Fruit fly (Drosophila melanogaster) whole organism, embryonic: Measurements from ENCODE around the gene CG10252.

ENCODE experiments used
- Atf6 ChIP-seq: fragments of 200-800 bp; sonication (Bioruptor generic); IDR thresholded peaks from 2 replicates; pipeline ENCODE4 v1.3.6; 2022; ENCODE audit warnings: missing biosample characterization, missing genetic modification characterization
- CG10267 ChIP-seq: fragments of 200-800 bp; sonication (Bioruptor generic); optimal IDR thresholded peaks from 2 replicates; lab custom pipeline; 2018; ENCODE audit warnings: missing biosample characterization, mild to moderate bottlenecking, missing genetic modification characterization, moderate library complexity
- CG10366 ChIP-seq: fragments of 200-800 bp; sonication (Bioruptor generic); IDR thresholded peaks from 2 replicates; pipeline ENCODE4 v1.3.6; 2022; ENCODE audit warnings: missing biosample characterization, missing genetic modification characterization
- CG11398 ChIP-seq: fragments of 200-800 bp; sonication (Bioruptor generic); optimal IDR thresholded peaks from 2 replicates; lab custom pipeline; 2016; ENCODE audit warnings: missing biosample characterization, missing genetic modification characterization
- CG11696 ChIP-seq: fragments of 200-800 bp; sonication (Bioruptor generic); IDR thresholded peaks from 2 replicates; pipeline ENCODE4 v1.3.6; 2022; ENCODE audit warnings: missing biosample characterization, missing genetic modification characterization
- CG15514 ChIP-seq: fragments of 200-800 bp; sonication (Bioruptor generic); optimal IDR thresholded peaks from 3 replicates; lab custom pipeline; 2017; ENCODE audit warnings: missing biosample characterization, missing genetic modification characterization, mild to moderate bottlenecking, moderate library complexity, missing genetic modification reagents
- CG15601 ChIP-seq: fragments of 200-800 bp; sonication (Bioruptor generic); optimal IDR thresholded peaks from 3 replicates; lab custom pipeline; 2019; ENCODE audit warnings: missing biosample characterization, mild to moderate bottlenecking, missing genetic modification characterization, moderate library complexity
- CG17802 ChIP-seq: fragments of 200-800 bp; sonication (Bioruptor generic); optimal IDR thresholded peaks from 2 replicates; lab custom pipeline; 2018; ENCODE audit warnings: missing biosample characterization, mild to moderate bottlenecking, missing genetic modification characterization, moderate library complexity
- CG18619 ChIP-seq: fragments of 200-800 bp; sonication (Bioruptor generic); optimal IDR thresholded peaks from 3 replicates; lab custom pipeline; 2017; ENCODE audit warnings: missing biosample characterization, mild to moderate bottlenecking, missing genetic modification characterization
- CG30020 ChIP-seq: fragments of 200-800 bp; optimal IDR thresholded peaks from 2 replicates; lab custom pipeline; 2019; ENCODE audit warnings: missing biosample characterization, mild to moderate bottlenecking, missing genetic modification characterization, moderate library complexity
- CG30403 ChIP-seq: fragments of 200-800 bp; sonication (Bioruptor generic); optimal IDR thresholded peaks from 3 replicates; lab custom pipeline; 2016; ENCODE audit warnings: missing biosample characterization, missing genetic modification characterization
- CG33557 ChIP-seq: fragments of 200-800 bp; sonication (Bioruptor generic); optimal IDR thresholded peaks from 2 replicates; lab custom pipeline; 2019; ENCODE audit warnings: missing biosample characterization, mild to moderate bottlenecking, missing genetic modification characterization, moderate library complexity
- CG4282 ChIP-seq: fragments of 200-800 bp; sonication (Bioruptor generic); optimal IDR thresholded peaks from 2 replicates; lab custom pipeline; 2016; ENCODE audit warnings: missing biosample characterization, missing genetic modification characterization
- CG4328 ChIP-seq: fragments of 200-800 bp; sonication (Bioruptor generic); optimal IDR thresholded peaks from 3 replicates; lab custom pipeline; 2017; ENCODE audit warnings: missing biosample characterization, missing genetic modification reagents, missing genetic modification characterization
- CG4707 ChIP-seq: fragments of 200-800 bp; sonication (Bioruptor generic); optimal IDR thresholded peaks from 2 replicates; lab custom pipeline; 2018; ENCODE audit warnings: missing biosample characterization, mild to moderate bottlenecking, missing genetic modification characterization, moderate library complexity
- CG5245 ChIP-seq: fragments of 200-800 bp; sonication (Bioruptor generic); optimal IDR thresholded peaks from 3 replicates; lab custom pipeline; 2016; ENCODE audit warnings: missing biosample characterization, missing genetic modification characterization
- CG6175 ChIP-seq: fragments of 200-800 bp; sonication (Bioruptor generic); IDR thresholded peaks from 3 replicates; pipeline ENCODE4 v1.3.6; 2022; ENCODE audit warnings: missing biosample characterization, missing genetic modification characterization
- CG7372 ChIP-seq: fragments of 200-800 bp; sonication (Bioruptor generic); IDR thresholded peaks from 2 replicates; pipeline ENCODE4 v1.3.6; 2022; ENCODE audit warnings: missing biosample characterization, missing genetic modification characterization
- Chrac-16 ChIP-seq: fragments of 200-800 bp; sonication (Bioruptor generic); optimal IDR thresholded peaks from 3 replicates; lab custom pipeline; 2016; ENCODE audit warnings: missing biosample characterization, missing genetic modification characterization
- D19A ChIP-seq: fragments of 200-800 bp; optimal IDR thresholded peaks from 3 replicates; lab custom pipeline; 2019; ENCODE audit warnings: missing biosample characterization, mild to moderate bottlenecking, missing genetic modification characterization, moderate library complexity
- D19B ChIP-seq: fragments of 200-800 bp; sonication (Bioruptor generic); optimal IDR thresholded peaks from 2 replicates; lab custom pipeline; 2017; ENCODE audit warnings: missing biosample characterization, mild to moderate bottlenecking, missing genetic modification characterization
- Dek ChIP-seq: fragments of 200-800 bp; sonication (Bioruptor generic); optimal IDR thresholded peaks from 3 replicates; lab custom pipeline; 2019; ENCODE audit warnings: missing biosample characterization, mild to moderate bottlenecking, missing genetic modification characterization, moderate library complexity
- Dfd ChIP-seq, 2 experiments: fragments of >200 bp; optimal IDR thresholded peaks; 2 replicates each; lab custom pipeline; 2017; ENCODE audit warnings: missing biosample characterization in 2 of 2, missing genetic modification characterization in 2 of 2
- Dip3 ChIP-seq: fragments of 200-800 bp; sonication (Bioruptor generic); optimal IDR thresholded peaks from 3 replicates; lab custom pipeline; 2016; ENCODE audit warnings: missing biosample characterization, missing genetic modification characterization
- GATAe ChIP-seq: fragments of 200-800 bp; sonication (Bioruptor generic); conservative IDR thresholded peaks from 2 replicates; pipeline ENCODE4 v1.3.6; 2022; ENCODE audit warnings: missing biosample characterization, missing genetic modification characterization
- Gug ChIP-seq: fragments of 200-800 bp; sonication (Bioruptor generic); IDR thresholded peaks from 4 replicates; pipeline ENCODE4 v1.3.6; 2022; ENCODE audit warnings: missing biosample characterization, missing genetic modification characterization
- HLH3B ChIP-seq: fragments of 200-800 bp; sonication (Bioruptor generic); IDR thresholded peaks from 2 replicates; pipeline ENCODE4 v1.3.6; 2022; ENCODE audit warnings: missing biosample characterization, missing genetic modification characterization
- HLH4C ChIP-seq: fragments of 200-800 bp; sonication (Bioruptor generic); IDR thresholded peaks from 3 replicates; pipeline ENCODE4 v1.3.6; 2022; ENCODE audit warnings: missing biosample characterization, missing genetic modification characterization; ENCODE audit not compliant: partially characterized antibody
- Jarid2 ChIP-seq: fragments of 200-800 bp; sonication (Bioruptor generic); optimal IDR thresholded peaks from 3 replicates; lab custom pipeline; 2017; ENCODE audit warnings: mild to moderate bottlenecking, missing biosample characterization, missing genetic modification reagents, missing genetic modification characterization
- MTF-1 ChIP-seq: fragments of 200-800 bp; sonication (Bioruptor generic); optimal IDR thresholded peaks from 2 replicates; lab custom pipeline; 2018; ENCODE audit warnings: missing biosample characterization, mild to moderate bottlenecking, missing genetic modification characterization, borderline replicate concordance
- Myb ChIP-seq: fragments of 200-800 bp; sonication (Bioruptor generic); optimal IDR thresholded peaks from 2 replicates; lab custom pipeline; 2016; ENCODE audit warnings: missing biosample characterization, missing genetic modification characterization
- NC2β ChIP-seq: fragments of 200-800 bp; sonication (Bioruptor generic); optimal IDR thresholded peaks from 2 replicates; lab custom pipeline; 2016; ENCODE audit warnings: missing biosample characterization, missing genetic modification characterization
- NfI ChIP-seq: fragments of 200-800 bp; sonication (Bioruptor generic); optimal IDR thresholded peaks from 3 replicates; lab custom pipeline; 2018; ENCODE audit warnings: missing biosample characterization, mild to moderate bottlenecking, missing genetic modification characterization, moderate library complexity
- Poxn ChIP-seq: fragments of 200-800 bp; sonication (Bioruptor generic); IDR thresholded peaks from 2 replicates; pipeline ENCODE4 v1.3.6; 2022; ENCODE audit warnings: missing biosample characterization, missing genetic modification characterization
- Xbp1 ChIP-seq: fragments of 200-800 bp; sonication (Bioruptor generic); optimal IDR thresholded peaks from 3 replicates; lab custom pipeline; 2016; ENCODE audit warnings: missing biosample characterization, mild to moderate bottlenecking, missing genetic modification characterization
- Xrp1 ChIP-seq: fragments of 200-800 bp; sonication (Bioruptor generic); IDR thresholded peaks from 2 replicates; pipeline ENCODE4 v1.3.6; 2022; ENCODE audit warnings: missing biosample characterization, missing genetic modification characterization
- YL-1 ChIP-seq: fragments of 200-800 bp; sonication (Bioruptor generic); optimal IDR thresholded peaks from 3 replicates; lab custom pipeline; 2017; ENCODE audit warnings: missing biosample characterization, mild to moderate bottlenecking, missing genetic modification characterization
- crc ChIP-seq: fragments of 200-800 bp; sonication (Bioruptor generic); optimal IDR thresholded peaks from 2 replicates; lab custom pipeline; 2016; ENCODE audit warnings: missing biosample characterization, missing genetic modification characterization
- danr ChIP-seq: fragments of 200-800 bp; sonication (Bioruptor generic); IDR thresholded peaks from 2 replicates; pipeline ENCODE4 v1.3.6; 2022; ENCODE audit warnings: missing biosample characterization, missing genetic modification characterization
- disco-r ChIP-seq: fragments of 200-800 bp; sonication (Bioruptor generic); optimal IDR thresholded peaks from 2 replicates; lab custom pipeline; 2016; ENCODE audit warnings: missing biosample characterization, missing genetic modification characterization
- fd96Cb ChIP-seq: fragments of 200-800 bp; sonication (Bioruptor generic); optimal IDR thresholded peaks from 2 replicates; lab custom pipeline; 2018; ENCODE audit warnings: missing biosample characterization, mild to moderate bottlenecking, missing genetic modification characterization, moderate library complexity
- gsb ChIP-seq: fragments of 200-800 bp; sonication (Bioruptor generic); IDR thresholded peaks from 2 replicates; pipeline ENCODE4 v1.3.6; 2022; ENCODE audit warnings: missing biosample characterization, missing genetic modification characterization
- klu ChIP-seq: fragments of 200-800 bp; sonication (Bioruptor generic); IDR thresholded peaks from 2 replicates; pipeline ENCODE4 v1.3.6; 2022; ENCODE audit warnings: missing biosample characterization, missing genetic modification characterization
- lab ChIP-seq: fragments of 200-800 bp; sonication (Bioruptor generic); optimal IDR thresholded peaks from 3 replicates; lab custom pipeline; 2017; ENCODE audit warnings: missing biosample characterization, missing genetic modification characterization, mild to moderate bottlenecking, moderate library complexity, missing genetic modification reagents
- nau ChIP-seq: fragments of 200-800 bp; sonication (Bioruptor generic); optimal IDR thresholded peaks from 3 replicates; lab custom pipeline; 2017; ENCODE audit warnings: missing biosample characterization, mild to moderate bottlenecking, missing genetic modification characterization, missing genetic modification reagents
- pho ChIP-seq: fragments of 200-800 bp; sonication (Bioruptor generic); optimal IDR thresholded peaks from 2 replicates; lab custom pipeline; 2016; ENCODE audit warnings: missing biosample characterization, missing genetic modification characterization
- sima ChIP-seq: fragments of 200-800 bp; sonication (Bioruptor generic); optimal IDR thresholded peaks from 2 replicates; lab custom pipeline; 2016; ENCODE audit warnings: missing biosample characterization, missing genetic modification characterization
- ssp ChIP-seq: fragments of 200-800 bp; sonication (Bioruptor generic); IDR thresholded peaks from 2 replicates; pipeline ENCODE4 v1.3.6; 2022; ENCODE audit warnings: missing biosample characterization, missing genetic modification characterization
- stc ChIP-seq: fragments of 200-800 bp; sonication (Bioruptor generic); IDR thresholded peaks from 2 replicates; pipeline ENCODE4 v1.3.6; 2022; ENCODE audit warnings: missing biosample characterization, missing genetic modification characterization
- ttk ChIP-seq: fragments of 200-800 bp; sonication (Bioruptor generic); IDR thresholded peaks from 2 replicates; pipeline ENCODE4 v2.1.2; 2022; ENCODE audit warnings: missing biosample characterization, missing genetic modification characterization
- zen ChIP-seq: fragments of 200-800 bp; sonication (Bioruptor generic); optimal IDR thresholded peaks from 3 replicates; lab custom pipeline; 2018; ENCODE audit warnings: missing biosample characterization, mild to moderate bottlenecking, missing genetic modification characterization, moderate library complexity

The CG10252 gene

DNA sequence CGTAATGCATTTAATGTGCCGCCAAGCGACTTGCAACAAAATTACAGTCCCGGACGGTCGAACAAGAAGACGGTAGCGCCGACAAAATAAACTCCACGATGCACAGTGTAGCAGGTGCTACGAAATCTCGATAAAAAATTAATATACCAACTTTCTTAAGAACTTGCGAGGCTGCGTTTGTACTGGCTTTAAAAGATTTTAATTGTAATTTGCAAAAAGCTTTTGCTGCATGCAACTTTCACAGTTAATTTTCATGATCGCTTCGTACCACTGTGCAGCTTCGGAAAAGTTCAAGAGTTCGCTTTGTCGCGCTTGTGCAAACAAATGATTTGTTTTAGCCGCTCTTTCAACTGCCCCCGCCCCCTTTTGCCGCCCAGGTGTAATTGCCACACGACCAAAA lies 49.9 kb downstream of the CG10252 start (continued):
- TF ChIP-seq Xbp1 (peak; percentile 79), CG10267 (tag; lab: Kevin White, UChicago) (peak; percentile 54), CG30020 (tag; lab: Kevin White, UChicago) (no peak), stc (GFP tag; lab: Robert Waterston, UW) (peak; percentile 83), NfI (GFP tag; lab: Kevin White, UChicago) (peak; percentile 63), NC2β (GFP tag; lab: Kevin White, UChicago) (peak; percentile 68), CG7372 (GFP tag; lab: Robert Waterston, UW) (peak; percentile 50; the same call in 1 of the 2 replicates), lab (GFP tag; lab: Kevin White, UChicago) (peak; percentile 85), fd96Cb (tag; lab: Kevin White, UChicago) (peak; percentile 75), HLH3B (peak; percentile 79), Atf6 (GFP tag; lab: Robert Waterston, UW) (peak; percentile 54; the same call in 1 of the 2 replicates), CG5245 (GFP tag; lab: Kevin White, UChicago) (peak; percentile 61), Jarid2 (no peak), CG11696 (no peak), klu (GFP tag; lab: Robert Waterston, UW) (0 out of 2 replicates have a peak, but pooled peaks have one; percentile 36), Myb (GFP tag; lab: Kevin White, UChicago) (peak; percentile 28), GATAe (GFP tag; lab: Robert Waterston, UW) (no peak), pho (GFP tag; lab: Kevin White, UChicago) (peak; percentile 49), CG11398 (GFP tag; lab: Kevin White, UChicago) (peak; percentile 48), D19A (tag; lab: Kevin White, UChicago) (peak; percentile 59), zen (tag; lab: Kevin White, UChicago) (peak; percentile 19), CG18619 (GFP tag; lab: Kevin White, UChicago) (peak; percentile 58), CG33557 (GFP tag; lab: Kevin White, UChicago) (no peak), gsb (GFP tag; lab: Robert Waterston, UW) (no peak), danr (peak; percentile 45; the same call in 1 of the 2 replicates), Xrp1 (GFP tag; lab: Robert Waterston, UW) (peak; percentile 88), disco-r (no peak), CG10366 (GFP tag; lab: Robert Waterston, UW) (peak; percentile 86), sima (GFP tag; lab: Kevin White, UChicago) (no peak), Chrac-16 (GFP tag; lab: Kevin White, UChicago) (peak; percentile 61), CG15514 (GFP tag; lab: Kevin White, UChicago) (peak; percentile 42), CG4707 (GFP tag; lab: Kevin White, UChicago) (peak; percentile 54), Gug (GFP tag; lab: Robert Waterston, UW) (peak; percentile 71; the same call in 3 of the 4 replicates), YL-1 (GFP tag; lab: Kevin White, UChicago) (no peak), ssp (GFP tag; lab: Robert Waterston, UW) (peak; percentile 56), HLH4C (GFP tag; lab: Robert Waterston, UW) (no peak), ttk (GFP tag; lab: Robert Waterston, UW) (peak; percentile 71), nau (GFP tag; lab: Kevin White, UChicago) (peak; percentile 72), CG17802 (tag; lab: Kevin White, UChicago) (peak; percentile 62), CG4328 (GFP tag; lab: Kevin White, UChicago) (no peak), D19B (GFP tag; lab: Kevin White, UChicago) (peak; percentile 2), CG30403 (GFP tag; lab: Kevin White, UChicago) (peak; percentile 72), Dek (tag; lab: Kevin White, UChicago) (no peak), MTF-1 (peak; percentile 6), crc (GFP tag; lab: Kevin White, UChicago) (peak; percentile 39), Poxn (no peak), CG15601 (tag; lab: Kevin White, UChicago) (peak; percentile 31), Dfd (GFP tag; optimal IDR thresholded peaks at IDR 0.05; lab: Kevin White, UChicago) (no peak), CG4282 (GFP tag; lab: Kevin White, UChicago) (peak; percentile 21), CG6175 (GFP tag; lab: Robert Waterston, UW) (no peak), Dip3 (peak; percentile 6)
